Worm (Caenorhabditis elegans): ENCODE results near the gene ugt-6.

ugt-6 gene

DNA sequence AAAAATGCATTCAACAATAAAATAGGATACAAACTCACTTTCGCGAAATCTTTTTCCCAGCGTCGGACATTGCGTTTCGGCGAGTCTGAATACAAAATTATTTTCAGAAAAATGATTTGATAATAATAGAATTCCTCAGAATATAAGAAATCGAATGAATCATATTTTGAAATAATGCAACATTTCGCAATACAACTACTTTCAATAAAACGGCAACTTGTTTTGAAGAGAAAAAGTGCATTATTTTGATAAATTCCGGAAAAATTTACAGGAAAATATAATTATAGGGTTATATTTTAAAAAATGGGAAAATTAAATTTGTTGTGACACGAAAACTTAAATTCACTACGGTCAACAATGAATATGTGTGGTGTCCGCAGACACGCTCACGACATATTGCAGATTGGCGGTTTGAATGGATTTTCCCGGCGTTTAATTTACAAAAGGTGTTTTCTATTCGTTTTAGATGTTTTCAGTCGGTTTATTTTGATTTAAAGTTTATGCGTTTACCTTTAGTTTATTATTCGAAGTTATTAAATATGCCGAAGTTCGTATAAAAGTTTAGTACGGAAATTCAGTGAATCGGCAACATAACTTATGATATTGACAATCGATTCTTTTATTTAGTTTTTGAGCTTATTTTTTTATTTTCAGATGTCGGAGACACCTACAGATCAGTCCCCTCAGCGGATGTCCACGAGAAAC lies 34.6 kb downstream of the ugt-6 start, which contains the start of the genes abcf-1 and scc-3:
Gene abcf-1 (minus strand): TSS at position 85 of the 705 bp plus-strand sequence.
Gene scc-3 (plus strand): TSS at position 655 of the 705 bp plus-strand sequence.
- no peak for TF ChIP-seq unc-62 (GFP tag; optimal IDR thresholded peaks at IDR 0.05)

- no peak for TF ChIP-seq unc-62 (GFP tag; optimal IDR thresholded peaks at IDR 0.05)
These were observed 37.1 kb downstream of the ugt-6 start, which contains the start of gene F18E2.15 for ce11 chrV:12760913-12761312. F18E2.15 (minus strand) TSS chrV:12761013.

DNA sequence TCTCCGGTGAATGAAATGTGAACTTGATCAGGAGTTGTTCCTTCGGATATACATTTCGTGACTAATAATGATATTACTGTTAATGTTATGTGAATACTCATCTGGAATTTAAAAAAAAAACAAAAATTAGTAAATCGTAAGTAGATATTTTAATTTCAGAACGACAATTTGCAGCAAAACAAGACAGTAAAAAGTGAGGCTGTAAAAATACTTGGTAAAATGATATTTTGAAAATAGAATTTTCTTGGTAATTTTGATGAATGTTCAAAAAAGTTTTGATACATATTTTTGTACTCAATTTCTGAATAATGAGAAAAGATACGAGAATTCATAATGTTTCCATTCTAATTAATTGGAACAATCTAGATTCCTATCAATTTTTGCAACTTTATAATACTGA lies 38.4 kb downstream of the ugt-6 start, which contains the start of gene papl-1:
Gene papl-1 (minus strand): TSS at position 101 of the 400 bp plus-strand sequence.
- TF ChIP-seq unc-62 (GFP tag; optimal IDR thresholded peaks at IDR 0.05): no peak

ce11 chrV:12754839-12755238 lies 43.2 kb downstream of the ugt-6 start, which contains the start of gene gpa-13:
gpa-13 (minus strand) TSS chrV:12754939.
- TF ChIP-seq unc-62 (GFP tag; optimal IDR thresholded peaks at IDR 0.05): no peak

DNA sequence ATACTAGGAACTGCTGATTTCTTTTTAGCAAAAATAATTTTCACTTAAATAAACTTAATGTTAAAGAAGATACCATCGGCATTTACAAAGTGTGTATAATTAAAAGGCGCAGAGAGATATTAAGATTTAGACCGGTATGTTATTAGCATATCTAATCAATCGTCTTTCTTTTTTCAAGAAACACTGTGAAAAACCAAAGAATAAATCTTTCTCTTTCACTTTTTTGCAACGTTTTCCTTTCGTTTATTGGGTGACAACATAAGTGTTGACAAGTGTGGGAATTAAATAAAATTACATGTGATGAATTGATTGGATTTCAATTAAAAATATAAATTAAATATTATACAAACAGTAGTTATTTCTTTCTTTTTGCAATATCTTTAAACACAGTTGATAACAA lies 45.6 kb downstream of the ugt-6 start, which contains the start of gene C15C8.8:
Gene C15C8.8 (minus strand): TSS at position 101 of the 400 bp plus-strand sequence.
- TF ChIP-seq unc-62 (GFP tag; optimal IDR thresholded peaks at IDR 0.05): no peak

DNA sequence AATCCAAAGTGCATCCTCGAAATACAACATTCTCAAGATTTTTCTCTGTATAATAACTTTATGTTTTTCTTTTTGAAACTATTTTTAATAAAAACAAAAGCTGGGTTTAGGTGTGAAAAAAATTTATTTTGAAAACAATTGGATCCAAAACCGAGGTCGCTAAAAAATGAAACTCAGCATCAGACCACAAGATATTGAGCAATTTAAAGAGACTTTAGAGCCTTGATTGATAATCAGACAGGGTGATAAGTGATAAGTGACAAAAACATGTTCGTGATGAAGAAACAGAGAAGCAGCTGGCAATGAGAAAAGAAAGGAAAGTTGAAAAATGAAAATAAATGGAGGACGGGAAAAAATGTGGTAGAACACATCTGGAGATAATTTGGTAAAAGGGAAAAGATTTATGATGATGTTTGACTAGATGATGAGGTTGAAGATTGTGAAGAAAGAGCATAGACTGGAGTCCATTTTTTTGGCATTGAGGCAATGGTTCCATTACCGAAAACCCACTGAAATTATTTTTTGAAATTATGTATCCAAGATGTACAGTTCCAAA lies 46.5 kb downstream of the ugt-6 start, which contains the start of gene C15C8.6:
Gene C15C8.6 (minus strand): TSS at position 51 of the 556 bp plus-strand sequence.
- no peak for TF ChIP-seq unc-62 (GFP tag; optimal IDR thresholded peaks at IDR 0.05)

ce11 chrV:12749558-12749957 lies 48.5 kb downstream of the ugt-6 start:
- TF ChIP-seq unc-62 (GFP tag; optimal IDR thresholded peaks at IDR 0.05): no peak

ce11 chrV:12747856-12748255 lies 50.2 kb downstream of the ugt-6 start, which contains the start of gene C15C8.5:
C15C8.5 (plus strand) TSS chrV:12748007.
- TF ChIP-seq unc-62 (GFP tag; optimal IDR thresholded peaks at IDR 0.05): no peak

- no peak for TF ChIP-seq unc-62 (GFP tag; optimal IDR thresholded peaks at IDR 0.05)
These were observed 50.6 kb downstream of the ugt-6 start, which contains the start of gene C15C8.4 for ce11 chrV:12747431-12747830. C15C8.4 (minus strand) TSS chrV:12747463.
